Fruit fly (Drosophila melanogaster) whole organism, embryonic: ENCODE data around the gene smg.

Source experiments
- CG10267 ChIP-seq: fragments of 200-800 bp; sonication (Bioruptor generic); optimal IDR thresholded peaks from 2 replicates; lab custom pipeline; 2018; ENCODE audit warnings: missing biosample characterization, mild to moderate bottlenecking, missing genetic modification characterization, moderate library complexity
- CG10274 ChIP-seq: fragments of 200-800 bp; sonication (Bioruptor generic); optimal IDR thresholded peaks from 3 replicates; lab custom pipeline; 2017; ENCODE audit warnings: missing biosample characterization, mild to moderate bottlenecking, missing genetic modification characterization
- CG11398 ChIP-seq: fragments of 200-800 bp; sonication (Bioruptor generic); optimal IDR thresholded peaks from 2 replicates; lab custom pipeline; 2016; ENCODE audit warnings: missing biosample characterization, missing genetic modification characterization
- CG12155 ChIP-seq: fragments of 200-800 bp; sonication (Bioruptor generic); optimal IDR thresholded peaks from 3 replicates; lab custom pipeline; 2016; ENCODE audit warnings: missing biosample characterization, missing genetic modification characterization
- CG12659 ChIP-seq: fragments of 200-800 bp; sonication (Bioruptor generic); optimal IDR thresholded peaks from 3 replicates; lab custom pipeline; 2017; ENCODE audit warnings: mild to moderate bottlenecking, missing biosample characterization, missing genetic modification reagents, missing genetic modification characterization
- CG13123 ChIP-seq: fragments of 200-800 bp; sonication (Bioruptor generic); optimal IDR thresholded peaks from 2 replicates; lab custom pipeline; 2016; ENCODE audit warnings: missing biosample characterization, missing genetic modification characterization
- CG16813 ChIP-seq: fragments of 200-800 bp; sonication (Bioruptor generic); IDR thresholded peaks from 3 replicates; pipeline ENCODE4 v1.3.6; 2022; ENCODE audit warnings: missing biosample characterization, missing genetic modification characterization; ENCODE audit not compliant: partially characterized antibody
- CG2116 ChIP-seq: fragments of 200-800 bp; sonication (Bioruptor generic); optimal IDR thresholded peaks from 3 replicates; lab custom pipeline; 2018; ENCODE audit warnings: missing biosample characterization, mild to moderate bottlenecking, missing genetic modification characterization
- CG2199 ChIP-seq: fragments of 200-800 bp; sonication (Bioruptor generic); IDR thresholded peaks from 3 replicates; pipeline ENCODE4 v1.3.6; 2022; ENCODE audit warnings: missing biosample characterization, missing genetic modification characterization
- CG34224 ChIP-seq: fragments of 200-800 bp; sonication (Bioruptor generic); IDR thresholded peaks from 3 replicates; pipeline ENCODE4 v1.3.6; 2022; ENCODE audit warnings: missing biosample characterization, missing genetic modification characterization; ENCODE audit not compliant: partially characterized antibody
- CG34422 ChIP-seq: fragments of 200-800 bp; sonication (Bioruptor generic); IDR thresholded peaks from 3 replicates; pipeline ENCODE4 v1.3.6; 2022; ENCODE audit warnings: missing biosample characterization, missing genetic modification characterization
- CG4617 ChIP-seq: fragments of 200-800 bp; sonication (Bioruptor generic); optimal IDR thresholded peaks from 3 replicates; lab custom pipeline; 2016; ENCODE audit warnings: missing biosample characterization, missing genetic modification characterization, borderline replicate concordance
- CG6272 ChIP-seq: fragments of 200-800 bp; sonication (Bioruptor generic); IDR thresholded peaks from 2 replicates; pipeline ENCODE4 v1.3.6; 2022; ENCODE audit warnings: missing biosample characterization, missing genetic modification characterization
- CG6654 ChIP-seq: fragments of 200-800 bp; sonication (Bioruptor generic); optimal IDR thresholded peaks from 2 replicates; lab custom pipeline; 2017; ENCODE audit warnings: missing biosample characterization, mild to moderate bottlenecking, missing genetic modification characterization
- CG7271 ChIP-seq: fragments of 200-800 bp; sonication (Bioruptor generic); optimal IDR thresholded peaks from 2 replicates; lab custom pipeline; 2018; ENCODE audit warnings: missing biosample characterization, mild to moderate bottlenecking, missing genetic modification characterization, moderate library complexity
- CG7987 ChIP-seq: fragments of 200-800 bp; sonication (Bioruptor generic); optimal IDR thresholded peaks from 2 replicates; lab custom pipeline; 2018; ENCODE audit warnings: missing biosample characterization, mild to moderate bottlenecking, missing genetic modification characterization, moderate library complexity
- CG9215 ChIP-seq: fragments of 200-800 bp; sonication (Bioruptor generic); IDR thresholded peaks from 2 replicates; pipeline ENCODE4 v1.3.6; 2022; ENCODE audit warnings: missing biosample characterization, missing genetic modification characterization
- CG9797 ChIP-seq: fragments of 200-800 bp; sonication (Bioruptor generic); optimal IDR thresholded peaks from 3 replicates; lab custom pipeline; 2018; ENCODE audit warnings: missing biosample characterization, mild to moderate bottlenecking, missing genetic modification characterization
- CG9932 ChIP-seq: fragments of 200-800 bp; sonication (Bioruptor generic); IDR thresholded peaks from 2 replicates; pipeline ENCODE4 v1.3.6; 2022; ENCODE audit warnings: missing biosample characterization, missing genetic modification characterization
- CTCF ChIP-seq: fragments of 200-800 bp; sonication (Bioruptor generic); optimal IDR thresholded peaks from 2 replicates; lab custom pipeline; 2017; ENCODE audit warnings: missing biosample characterization, mild to moderate bottlenecking, missing genetic modification characterization, moderate library complexity
- Dbx ChIP-seq: fragments of 200-800 bp; sonication (Bioruptor generic); IDR thresholded peaks from 3 replicates; pipeline ENCODE4 v1.3.6; 2022; ENCODE audit warnings: missing biosample characterization, missing genetic modification characterization
- Dp ChIP-seq: fragments of 200-800 bp; sonication (Bioruptor generic); optimal IDR thresholded peaks from 2 replicates; lab custom pipeline; 2018; ENCODE audit warnings: missing biosample characterization, mild to moderate bottlenecking, missing genetic modification characterization, moderate library complexity
- E2f2 ChIP-seq: fragments of 200-800 bp; sonication (Bioruptor generic); IDR thresholded peaks from 2 replicates; pipeline ENCODE4 v1.3.6; 2022; ENCODE audit warnings: missing biosample characterization, missing genetic modification characterization
- Ets65A ChIP-seq: fragments of 200-800 bp; sonication (Bioruptor generic); peaks from one replicate; lab custom pipeline; 2016; ENCODE audit warnings: missing biosample characterization, missing genetic modification characterization
- Ets97D ChIP-seq: fragments of 200-800 bp; sonication (Bioruptor generic); optimal IDR thresholded peaks from 3 replicates; lab custom pipeline; 2016; ENCODE audit warnings: missing biosample characterization, missing genetic modification characterization
- MBD-R2 ChIP-seq: fragments of 200-800 bp; sonication (Bioruptor generic); IDR thresholded peaks from 2 replicates; pipeline ENCODE4 v1.3.6; 2022; ENCODE audit warnings: missing biosample characterization, missing genetic modification characterization
- Myb ChIP-seq: fragments of 200-800 bp; sonication (Bioruptor generic); optimal IDR thresholded peaks from 2 replicates; lab custom pipeline; 2016; ENCODE audit warnings: missing biosample characterization, missing genetic modification characterization
- Optix ChIP-seq: fragments of 200-800 bp; sonication (Bioruptor generic); IDR thresholded peaks from 3 replicates; pipeline ENCODE4 v1.3.6; 2022; ENCODE audit warnings: missing biosample characterization, missing genetic modification characterization
- Pdp1 ChIP-seq, 2 experiments: fragments of 200-800 bp; sonication (Bioruptor generic); optimal IDR thresholded peaks; 3 replicates each; lab custom pipeline; 2016; ENCODE audit warnings: missing biosample characterization in 2 of 2, missing genetic modification characterization in 2 of 2, mild to moderate bottlenecking in 1 of 2, moderate library complexity in 1 of 2
- Scr ChIP-seq: fragments of 200-800 bp; sonication (Bioruptor generic); IDR thresholded peaks from 2 replicates; pipeline ENCODE4 v1.3.6; 2022; ENCODE audit warnings: missing biosample characterization, missing genetic modification characterization; ENCODE audit not compliant: partially characterized antibody
- Sin3A ChIP-seq: fragments of >200 bp; optimal IDR thresholded peaks from 2 replicates; lab custom pipeline; 2018
- ato ChIP-seq: fragments of 200-800 bp; sonication (Bioruptor generic); IDR thresholded peaks from 2 replicates; pipeline ENCODE4 v1.3.6; 2022; ENCODE audit warnings: missing biosample characterization, missing genetic modification characterization; ENCODE audit not compliant: partially characterized antibody
- chinmo ChIP-seq: fragments of 200-800 bp; sonication (Bioruptor generic); IDR thresholded peaks from 4 replicates; pipeline ENCODE4 v1.3.6; 2022; ENCODE audit warnings: missing biosample characterization, missing genetic modification characterization; ENCODE audit not compliant: partially characterized antibody
- crp ChIP-seq, 2 experiments: fragments of 200-800 bp; sonication (Bioruptor generic); optimal IDR thresholded peaks; 2 replicates in 1 of 2; 3 replicates in 1 of 2; lab custom pipeline; 2017; ENCODE audit warnings: missing biosample characterization in 2 of 2, missing genetic modification characterization in 2 of 2, mild to moderate bottlenecking in 1 of 2, moderate library complexity in 1 of 2
- dati ChIP-seq: fragments of 200-800 bp; sonication (Bioruptor generic); IDR thresholded peaks from 2 replicates; pipeline ENCODE4 v1.3.6; 2022; ENCODE audit warnings: missing biosample characterization, missing genetic modification characterization
- dpn ChIP-seq, 2 experiments: fragments of 200-800 bp; sonication (Bioruptor generic); optimal IDR thresholded peaks; 3 replicates each; lab custom pipeline; 2016; ENCODE audit warnings: missing biosample characterization in 2 of 2, missing genetic modification characterization in 2 of 2
- esg ChIP-seq: fragments of 200-800 bp; sonication (Bioruptor generic); conservative IDR thresholded peaks from 2 replicates; pipeline ENCODE4 v1.3.6; 2022; ENCODE audit warnings: missing biosample characterization, missing genetic modification characterization
- nmo ChIP-seq: fragments of 200-800 bp; sonication (Bioruptor generic); optimal IDR thresholded peaks from 2 replicates; lab custom pipeline; 2018; ENCODE audit warnings: missing biosample characterization, mild to moderate bottlenecking, missing genetic modification characterization, moderate library complexity
- otp ChIP-seq: fragments of 200-800 bp; sonication (Bioruptor generic); IDR thresholded peaks from 3 replicates; pipeline ENCODE4, ENCODE4 v1.3.6; 2022; ENCODE audit warnings: missing biosample characterization, missing genetic modification characterization
- pzg ChIP-seq: fragments of 200-800 bp; sonication (Bioruptor generic); optimal IDR thresholded peaks from 3 replicates; lab custom pipeline; 2018; ENCODE audit warnings: missing biosample characterization, mild to moderate bottlenecking, missing genetic modification characterization, moderate library complexity
- repo ChIP-seq: fragments of 200-800 bp; sonication (Bioruptor generic); optimal IDR thresholded peaks from 2 replicates; lab custom pipeline; 2016; ENCODE audit warnings: missing biosample characterization, missing genetic modification characterization
- run ChIP-seq: fragments of 200-800 bp; sonication (Bioruptor generic); optimal IDR thresholded peaks from 3 replicates; lab custom pipeline; 2018; ENCODE audit warnings: missing biosample characterization, mild to moderate bottlenecking, missing genetic modification characterization
- scrt ChIP-seq: fragments of 200-800 bp; sonication (Bioruptor generic); optimal IDR thresholded peaks from 2 replicates; lab custom pipeline; 2018; ENCODE audit warnings: missing biosample characterization, mild to moderate bottlenecking, missing genetic modification characterization, moderate library complexity
- shn ChIP-seq: fragments of 200-800 bp; sonication (Bioruptor generic); optimal IDR thresholded peaks from 3 replicates; lab custom pipeline; 2016; ENCODE audit warnings: missing biosample characterization, missing genetic modification characterization
- sisA ChIP-seq: fragments of 200-800 bp; sonication (Bioruptor generic); IDR thresholded peaks from 2 replicates; pipeline ENCODE4 v1.3.6; 2022; ENCODE audit warnings: missing biosample characterization, missing genetic modification characterization
- so ChIP-seq: fragments of 200-800 bp; sonication (Bioruptor generic); IDR thresholded peaks from 3 replicates; pipeline ENCODE4 v1.3.6; 2022; ENCODE audit warnings: missing biosample characterization, missing genetic modification characterization
- stwl ChIP-seq: fragments of 200-800 bp; sonication (Bioruptor generic); optimal IDR thresholded peaks from 3 replicates; lab custom pipeline; 2018; ENCODE audit warnings: missing biosample characterization, mild to moderate bottlenecking, missing genetic modification characterization, moderate library complexity
- sug ChIP-seq: fragments of 200-800 bp; optimal IDR thresholded peaks from 2 replicates; lab custom pipeline; 2019; ENCODE audit warnings: missing biosample characterization, mild to moderate bottlenecking, missing genetic modification characterization, moderate library complexity
- tgo ChIP-seq: fragments of 200-800 bp; sonication (Bioruptor generic); IDR thresholded peaks from 3 replicates; pipeline ENCODE4 v1.3.6; 2022; ENCODE audit warnings: missing biosample characterization, missing genetic modification characterization
- trem ChIP-seq: fragments of 200-800 bp; optimal IDR thresholded peaks from 3 replicates; lab custom pipeline; 2019; ENCODE audit warnings: missing biosample characterization, mild to moderate bottlenecking, missing genetic modification characterization, moderate library complexity

smg gene

dm6 chr3L:8968437-8968836 lies 29.4 kb downstream of the smg start, which contains the start of gene CG5026 (continued):
- 0 out of 3 replicates have a peak, but pooled peaks have one; percentile 26 for TF ChIP-seq Dbx (GFP tag; lab: Robert Waterston, UW)
- TF ChIP-seq tgo (GFP tag; lab: Robert Waterston, UW) = no peak
- TF ChIP-seq MBD-R2 (GFP tag; lab: Robert Waterston, UW) = peak; percentile 90
- no peak for TF ChIP-seq CG9932 (GFP tag; lab: Robert Waterston, UW)
- 0 out of 3 replicates have a peak, but pooled peaks have one; percentile 14 for TF ChIP-seq CG34422 (GFP tag; lab: Robert Waterston, UW)
- no peak for TF ChIP-seq CG6272 (GFP tag; lab: Robert Waterston, UW)
- TF ChIP-seq Pdp1 (GFP tag; optimal IDR thresholded peaks at IDR 0.05; lab: Kevin White, UChicago) = peak in 1 of 2 experiments; percentile 38
- TF ChIP-seq CG9797 (GFP tag; lab: Kevin White, UChicago) = peak; percentile 54
- no peak for TF ChIP-seq repo (GFP tag; lab: Kevin White, UChicago)
- TF ChIP-seq CG34224 (GFP tag; lab: Robert Waterston, UW) = 0 out of 3 replicates have a peak, but pooled peaks have one; percentile 14
- peak; percentile 65 for TF ChIP-seq Dp (GFP tag; lab: Kevin White, UChicago)
- TF ChIP-seq stwl (tag; lab: Kevin White, UChicago) = peak; percentile 23
- peak; percentile 6 for TF ChIP-seq CG11398
- TF ChIP-seq E2f2 (GFP tag; lab: Robert Waterston, UW) = peak; percentile 68
- TF ChIP-seq crp (GFP tag; optimal IDR thresholded peaks at IDR 0.05; lab: Kevin White, UChicago) = peak in 1 of 2 experiments; percentile 7
- peak; percentile 2 for TF ChIP-seq trem (tag; lab: Kevin White, UChicago)
- TF ChIP-seq CG10267 (tag; lab: Kevin White, UChicago) = no peak
- peak; percentile 13 for TF ChIP-seq CTCF
- no peak for TF ChIP-seq otp (GFP tag; lab: Robert Waterston, UW)
- TF ChIP-seq Ets97D (GFP tag; lab: Kevin White, UChicago) = peak; percentile 82
- no peak for TF ChIP-seq CG7271
- TF ChIP-seq CG7987 (GFP tag; lab: Kevin White, UChicago) = peak; percentile 12
- TF ChIP-seq chinmo (GFP tag; lab: Robert Waterston, UW) = 0 out of 4 replicates have a peak, but pooled peaks have one; percentile 25
- TF ChIP-seq sug (tag; lab: Kevin White, UChicago) = peak; percentile 44
- peak; percentile 20 for TF ChIP-seq nmo (GFP tag; lab: Kevin White, UChicago)
- TF ChIP-seq CG12155 = no peak
- no peak for TF ChIP-seq shn (GFP tag; lab: Kevin White, UChicago)
- peak; percentile 87 for TF ChIP-seq Ets65A (GFP tag; lab: Kevin White, UChicago)
- TF ChIP-seq so (GFP tag; lab: Robert Waterston, UW) = no peak
- peak; percentile 81 for TF ChIP-seq Myb (GFP tag; lab: Kevin White, UChicago)
- peak; percentile 46 for TF ChIP-seq CG12659 (GFP tag; lab: Kevin White, UChicago)
- TF ChIP-seq run (tag; lab: Kevin White, UChicago) = no peak

- TF ChIP-seq dpn (GFP tag; optimal IDR thresholded peaks at IDR 0.05; lab: Kevin White, UChicago) (no peak), Ets65A (GFP tag; lab: Kevin White, UChicago) (no peak), Optix (GFP tag; lab: Robert Waterston, UW) (no peak), dati (GFP tag; lab: Robert Waterston, UW) (no peak), Sin3A (peak; percentile 32), CG12659 (GFP tag; lab: Kevin White, UChicago) (peak; percentile 22), CG16813 (peak; percentile 49; the same call in 1 of the 3 replicates), CG2116 (GFP tag; lab: Kevin White, UChicago) (peak; percentile 58), scrt (no peak), CG6654 (no peak), sisA (GFP tag; lab: Robert Waterston, UW) (no peak), ato (peak; percentile 56), CG9215 (GFP tag; lab: Robert Waterston, UW) (no peak), esg (GFP tag; lab: Robert Waterston, UW) (no peak), CG13123 (GFP tag; lab: Kevin White, UChicago) (no peak), pzg (GFP tag; lab: Kevin White, UChicago) (peak; percentile 87), Scr (peak; percentile 47), CG4617 (peak; percentile 19), CG2199 (GFP tag; lab: Robert Waterston, UW) (no peak), CG10274 (GFP tag; lab: Kevin White, UChicago) (no peak)
These were observed 31.3 kb downstream of the smg start, which contains the start of the genes CG5653 and CG5021 for dm6 chr3L:8966324-8967011. Gene CG5653, minus strand, starts transcription at chr3L:8966374. Gene CG5021, plus strand, starts transcription at chr3L:8966829.
